Fruit fly (Drosophila melanogaster) whole organism, adult: Measurements from ENCODE around the gene CG18231.

Experiments
- CG11617 ChIP-seq: fragments of 200-800 bp; sonication (Bioruptor generic); optimal IDR thresholded peaks from 2 replicates; lab custom pipeline; 2017; ENCODE audit warnings: mild to moderate bottlenecking, missing biosample characterization, missing genetic modification reagents, missing genetic modification characterization
- CG12768 ChIP-seq: fragments of 200-800 bp; sonication (Bioruptor generic); optimal IDR thresholded peaks from 2 replicates; lab custom pipeline; 2017; ENCODE audit warnings: missing biosample characterization, missing genetic modification characterization, mild to moderate bottlenecking, moderate library complexity, missing genetic modification reagents
- CG14711 ChIP-seq: fragments of 200-800 bp; sonication (Bioruptor generic); optimal IDR thresholded peaks from 2 replicates; lab custom pipeline; 2018; ENCODE audit warnings: missing biosample characterization, mild to moderate bottlenecking, missing genetic modification characterization, moderate library complexity
- CG1620 ChIP-seq: fragments of 200-800 bp; sonication (Bioruptor generic); optimal IDR thresholded peaks from 2 replicates; lab custom pipeline; 2016; ENCODE audit warnings: missing biosample characterization, missing genetic modification characterization
- CG33017 ChIP-seq: fragments of 200-800 bp; sonication (Bioruptor generic); optimal IDR thresholded peaks from 2 replicates; lab custom pipeline; 2018; ENCODE audit warnings: missing biosample characterization, mild to moderate bottlenecking, missing genetic modification characterization, moderate library complexity
- CG5204 ChIP-seq: fragments of 200-800 bp; sonication (Bioruptor generic); optimal IDR thresholded peaks from 2 replicates; lab custom pipeline; 2016; ENCODE audit warnings: missing biosample characterization, missing genetic modification characterization
- CG7045 ChIP-seq: fragments of 200-800 bp; sonication (Bioruptor generic); optimal IDR thresholded peaks from 2 replicates; lab custom pipeline; 2017; ENCODE audit warnings: missing biosample characterization, mild to moderate bottlenecking, missing genetic modification characterization
- CG7101 ChIP-seq: fragments of 200-800 bp; sonication (Bioruptor generic); optimal IDR thresholded peaks from 2 replicates; lab custom pipeline; 2018; ENCODE audit warnings: missing biosample characterization, mild to moderate bottlenecking, missing genetic modification characterization, moderate library complexity
- Clk ChIP-seq: fragments of 200-800 bp; sonication (Bioruptor generic); optimal IDR thresholded peaks from 2 replicates; lab custom pipeline; 2017; ENCODE audit warnings: missing biosample characterization, missing genetic modification characterization
- Crg-1 ChIP-seq: fragments of 200-800 bp; sonication (Bioruptor generic); optimal IDR thresholded peaks from 2 replicates; lab custom pipeline; 2016; ENCODE audit warnings: missing biosample characterization, missing genetic modification characterization
- Hr96 ChIP-seq: fragments of 200-800 bp; sonication (Bioruptor generic); optimal IDR thresholded peaks from 2 replicates; lab custom pipeline; 2016; ENCODE audit warnings: missing biosample characterization, missing genetic modification characterization
- Mnt ChIP-seq: fragments of 200-800 bp; sonication (Bioruptor generic); optimal IDR thresholded peaks from 2 replicates; lab custom pipeline; 2016; ENCODE audit warnings: missing biosample characterization, mild to moderate bottlenecking, missing genetic modification characterization
- bab1 ChIP-seq: fragments of 200-800 bp; sonication (Bioruptor generic); optimal IDR thresholded peaks from 3 replicates; lab custom pipeline; 2019; ENCODE audit warnings: missing biosample characterization, mild to moderate bottlenecking, missing genetic modification characterization, moderate library complexity
- cic ChIP-seq: fragments of 200-800 bp; sonication (Bioruptor generic); optimal IDR thresholded peaks from 2 replicates; lab custom pipeline; 2017; ENCODE audit warnings: missing biosample characterization, mild to moderate bottlenecking, missing genetic modification characterization, moderate library complexity
- cnc ChIP-seq, 2 experiments: fragments of >200 bp; optimal IDR thresholded peaks; 2 replicates each; lab custom pipeline; 2017
- kay ChIP-seq: fragments of 200-800 bp; sonication (Bioruptor generic); peaks from one replicate; lab custom pipeline; 2016; ENCODE audit warnings: missing biosample characterization, missing genetic modification characterization, borderline replicate concordance
- ovo ChIP-seq: fragments of 200-800 bp; sonication (Bioruptor generic); optimal IDR thresholded peaks from 2 replicates; lab custom pipeline; 2016; ENCODE audit warnings: missing biosample characterization, missing genetic modification characterization
- pad ChIP-seq: fragments of 200-800 bp; sonication (Bioruptor generic); optimal IDR thresholded peaks from 3 replicates; lab custom pipeline; 2017; ENCODE audit warnings: missing biosample characterization, missing genetic modification characterization, mild to moderate bottlenecking, moderate library complexity, missing genetic modification reagents
- tj ChIP-seq: fragments of 200-800 bp; sonication (Bioruptor generic); optimal IDR thresholded peaks from 3 replicates; lab custom pipeline; 2017; ENCODE audit warnings: missing biosample characterization, mild to moderate bottlenecking, missing genetic modification characterization, moderate library complexity
- toe ChIP-seq: fragments of 200-800 bp; sonication (Bioruptor generic); optimal IDR thresholded peaks from 2 replicates; lab custom pipeline; 2016; ENCODE audit warnings: missing biosample characterization, missing genetic modification characterization

The CG18231 gene

dm6 chr3L:18609320-18609719 lies 2.1 kb downstream of the CG18231 start, which contains the start of gene CG32201:
CG32201 (plus strand) TSS chr3L:18609620.
- TF ChIP-seq CG12768 (GFP tag; lab: Kevin White, UChicago) (no peak), ovo (GFP tag; lab: Kevin White, UChicago) (no peak)

- TF ChIP-seq cic: no peak
- no peak for TF ChIP-seq Clk (GFP tag; lab: Kevin White, UChicago)
- TF ChIP-seq CG12768 (GFP tag; lab: Kevin White, UChicago): no peak
- TF ChIP-seq ovo (GFP tag; lab: Kevin White, UChicago): no peak
- no peak for TF ChIP-seq tj (GFP tag; lab: Kevin White, UChicago)
- TF ChIP-seq CG33017: no peak
- TF ChIP-seq toe (GFP tag; lab: Kevin White, UChicago): no peak
- TF ChIP-seq pad (GFP tag; lab: Kevin White, UChicago): no peak
- TF ChIP-seq Mnt: no peak
- TF ChIP-seq CG7101 (tag; lab: Kevin White, UChicago): no peak
- no peak for TF ChIP-seq CG11617 (GFP tag; lab: Kevin White, UChicago)
These were observed 4.3 kb downstream of the CG18231 start, which contains the start of gene CG32199 for dm6 chr3L:18611600-18611999. CG32199 (plus strand) TSS chr3L:18611900.

dm6 chr3L:18617893-18618577 lies 10.8 kb downstream of the CG18231 start, which contains the start of the genes CG13380 and CG4174:
CG13380 (minus strand) TSS chr3L:18617943.
CG4174 (minus strand) TSS chr3L:18617943.
- TF ChIP-seq CG11617 (GFP tag; lab: Kevin White, UChicago) (no peak), Mnt (no peak), bab1 (GFP tag; lab: Kevin White, UChicago) (peak; percentile 47), CG7101 (tag; lab: Kevin White, UChicago) (no peak), Clk (GFP tag; lab: Kevin White, UChicago) (no peak), cnc (optimal IDR thresholded peaks at IDR 0.05; lab: Kevin White, UChicago) (no peak), CG33017 (no peak), pad (GFP tag; lab: Kevin White, UChicago) (peak; percentile 11), cic (no peak)

- no peak for TF ChIP-seq CG14711 (tag; lab: Kevin White, UChicago)
- no peak for TF ChIP-seq CG1620 (GFP tag; lab: Kevin White, UChicago)
- TF ChIP-seq CG33017: no peak
- TF ChIP-seq Clk (GFP tag; lab: Kevin White, UChicago): no peak
- TF ChIP-seq Crg-1 (GFP tag; lab: Kevin White, UChicago): no peak
- TF ChIP-seq CG11617 (GFP tag; lab: Kevin White, UChicago): no peak
- peak; percentile 26 for TF ChIP-seq CG7101 (tag; lab: Kevin White, UChicago)
- no peak for TF ChIP-seq cnc (optimal IDR thresholded peaks at IDR 0.05; lab: Kevin White, UChicago)
- no peak for TF ChIP-seq tj (GFP tag; lab: Kevin White, UChicago)
- TF ChIP-seq pad (GFP tag; lab: Kevin White, UChicago): peak; percentile 79
- TF ChIP-seq bab1 (GFP tag; lab: Kevin White, UChicago): peak; percentile 48
- peak; percentile 30 for TF ChIP-seq Hr96
These were observed 13.9 kb downstream of the CG18231 start for dm6 chr3L:18620988-18621734.

- TF ChIP-seq cic: peak; percentile 71
- TF ChIP-seq pad (GFP tag; lab: Kevin White, UChicago): no peak
- TF ChIP-seq tj (GFP tag; lab: Kevin White, UChicago): peak; percentile 75
- peak; percentile 17 for TF ChIP-seq bab1 (GFP tag; lab: Kevin White, UChicago)
- TF ChIP-seq CG12768 (GFP tag; lab: Kevin White, UChicago): peak; percentile 33
These were observed 14.6 kb downstream of the CG18231 start, which contains the start of gene not for dm6 chr3L:18621735-18622421. not (minus strand) TSS chr3L:18622129.

- TF ChIP-seq CG14711 (tag; lab: Kevin White, UChicago): no peak
- TF ChIP-seq CG12768 (GFP tag; lab: Kevin White, UChicago): peak; percentile 14
These were observed 15.1 kb downstream of the CG18231 start, which contains the start of gene bora for dm6 chr3L:18622422-18622739. bora (plus strand) TSS chr3L:18622692.

dm6 chr3L:18625786-18626185 lies 18.5 kb downstream of the CG18231 start, which contains the start of gene MYPT-75D:
MYPT-75D (plus strand) TSS chr3L:18625959.
- TF ChIP-seq CG12768 (GFP tag; lab: Kevin White, UChicago): no peak
- no peak for TF ChIP-seq CG33017
- peak; percentile 27 for TF ChIP-seq cic
- TF ChIP-seq tj (GFP tag; lab: Kevin White, UChicago): peak; percentile 67
- no peak for TF ChIP-seq CG14711 (tag; lab: Kevin White, UChicago)
- TF ChIP-seq toe (GFP tag; lab: Kevin White, UChicago): no peak
- peak; percentile 35 for TF ChIP-seq CG1620 (GFP tag; lab: Kevin White, UChicago)
- TF ChIP-seq Hr96: peak; percentile 7
- TF ChIP-seq pad (GFP tag; lab: Kevin White, UChicago): peak; percentile 40
- peak; percentile 26 for TF ChIP-seq Crg-1 (GFP tag; lab: Kevin White, UChicago)
- TF ChIP-seq CG7101 (tag; lab: Kevin White, UChicago): peak; percentile 29
- no peak for TF ChIP-seq CG5204 (GFP tag; lab: Kevin White, UChicago)
- no peak for TF ChIP-seq CG7045
- TF ChIP-seq Clk (GFP tag; lab: Kevin White, UChicago): no peak
- TF ChIP-seq kay (GFP tag; lab: Kevin White, UChicago): peak; percentile 61
- TF ChIP-seq bab1 (GFP tag; lab: Kevin White, UChicago): peak; percentile 83
- peak; percentile 75 for TF ChIP-seq ovo (GFP tag; lab: Kevin White, UChicago)
- peak; percentile 9 for TF ChIP-seq CG11617 (GFP tag; lab: Kevin White, UChicago)
- peak; percentile 71 for TF ChIP-seq Mnt
- no peak for TF ChIP-seq cnc (optimal IDR thresholded peaks at IDR 0.05; lab: Kevin White, UChicago)
